Fruit fly (Drosophila melanogaster) whole organism, embryonic: ENCODE data around the gene CG43321.
A peak's percentile ranks its signal among the peaks of the same experiment; 100 is the strongest.

Source experiments
- Abd-B ChIP-seq: fragments of 200-800 bp; sonication (Bioruptor generic); optimal IDR thresholded peaks from 2 replicates; lab custom pipeline; 2018; ENCODE audit warnings: missing biosample characterization, mild to moderate bottlenecking, missing genetic modification characterization, moderate library complexity
- Aef1 ChIP-seq: fragments of 200-800 bp; sonication (Bioruptor generic); IDR thresholded peaks from 3 replicates; pipeline ENCODE4 v1.3.6; 2022; ENCODE audit warnings: missing biosample characterization, missing genetic modification characterization
- B-H2 ChIP-seq: fragments of 200-800 bp; sonication (Bioruptor generic); optimal IDR thresholded peaks from 2 replicates; lab custom pipeline; 2018; ENCODE audit warnings: missing biosample characterization, mild to moderate bottlenecking, missing genetic modification characterization
- CG10267 ChIP-seq: fragments of 200-800 bp; sonication (Bioruptor generic); optimal IDR thresholded peaks from 2 replicates; lab custom pipeline; 2018; ENCODE audit warnings: missing biosample characterization, mild to moderate bottlenecking, missing genetic modification characterization, moderate library complexity
- CG12299 ChIP-seq: fragments of 200-800 bp; sonication (Bioruptor generic); optimal IDR thresholded peaks from 2 replicates; lab custom pipeline; 2018; ENCODE audit warnings: missing biosample characterization, mild to moderate bottlenecking, missing genetic modification characterization
- CG12391 ChIP-seq: fragments of 200-800 bp; sonication (Bioruptor generic); optimal IDR thresholded peaks from 3 replicates; lab custom pipeline; 2018; ENCODE audit warnings: missing biosample characterization, mild to moderate bottlenecking, missing genetic modification characterization, moderate library complexity
- CG15011 ChIP-seq: fragments of 200-800 bp; sonication (Bioruptor generic); optimal IDR thresholded peaks from 3 replicates; lab custom pipeline; 2018; ENCODE audit warnings: missing biosample characterization, mild to moderate bottlenecking, missing genetic modification characterization
- CG15269 ChIP-seq: fragments of 200-800 bp; sonication (Bioruptor generic); optimal IDR thresholded peaks from 2 replicates; lab custom pipeline; 2018; ENCODE audit warnings: missing biosample characterization, mild to moderate bottlenecking, missing genetic modification characterization, moderate library complexity
- CG1529 ChIP-seq: fragments of 200-800 bp; sonication (Bioruptor generic); optimal IDR thresholded peaks from 3 replicates; lab custom pipeline; 2018; ENCODE audit warnings: missing biosample characterization, missing genetic modification characterization
- CG1603 ChIP-seq: fragments of 200-800 bp; sonication (Bioruptor generic); optimal IDR thresholded peaks from 2 replicates; lab custom pipeline; 2019; ENCODE audit warnings: missing biosample characterization, mild to moderate bottlenecking, missing genetic modification characterization, moderate library complexity
- CG17829 ChIP-seq: fragments of 200-800 bp; optimal IDR thresholded peaks from 2 replicates; lab custom pipeline; 2019; ENCODE audit warnings: missing biosample characterization, mild to moderate bottlenecking, missing genetic modification characterization, moderate library complexity
- CG1832 ChIP-seq: fragments of 200-800 bp; sonication (Bioruptor generic); optimal IDR thresholded peaks from 2 replicates; lab custom pipeline; 2017; ENCODE audit warnings: missing biosample characterization, mild to moderate bottlenecking, missing genetic modification characterization, inconsistent platforms
- CG2875 ChIP-seq: fragments of 200-800 bp; sonication (Bioruptor generic); optimal IDR thresholded peaks from 2 replicates; lab custom pipeline; 2017; ENCODE audit warnings: missing biosample characterization, mild to moderate bottlenecking, missing genetic modification characterization, missing genetic modification reagents
- CG2889 ChIP-seq: fragments of 200-800 bp; sonication (Bioruptor generic); IDR thresholded peaks from 3 replicates; pipeline ENCODE4 v1.3.6; 2022; ENCODE audit warnings: missing biosample characterization, missing genetic modification characterization
- CG31365 ChIP-seq: fragments of 200-800 bp; sonication (Bioruptor generic); optimal IDR thresholded peaks from 2 replicates; lab custom pipeline; 2018; ENCODE audit warnings: missing biosample characterization, mild to moderate bottlenecking, missing genetic modification characterization
- CG32767 ChIP-seq: fragments of 200-800 bp; sonication (Bioruptor generic); IDR thresholded peaks from 2 replicates; pipeline ENCODE4 v1.3.6; 2022; ENCODE audit warnings: missing biosample characterization, missing genetic modification characterization
- CG3995 ChIP-seq: fragments of 200-800 bp; sonication (Bioruptor generic); optimal IDR thresholded peaks from 3 replicates; lab custom pipeline; 2016; ENCODE audit warnings: missing biosample characterization, missing genetic modification characterization
- CG4730 ChIP-seq: fragments of 200-800 bp; sonication (Bioruptor generic); IDR thresholded peaks from 2 replicates; pipeline ENCODE4 v1.3.6; 2022; ENCODE audit warnings: missing biosample characterization, missing genetic modification characterization
- CG5245 ChIP-seq: fragments of 200-800 bp; sonication (Bioruptor generic); optimal IDR thresholded peaks from 3 replicates; lab custom pipeline; 2016; ENCODE audit warnings: missing biosample characterization, missing genetic modification characterization
- CG5953 ChIP-seq: fragments of 200-800 bp; sonication (Bioruptor generic); IDR thresholded peaks from 2 replicates; pipeline ENCODE4 v1.3.6; 2022; ENCODE audit warnings: missing biosample characterization, missing genetic modification characterization
- CG6175 ChIP-seq: fragments of 200-800 bp; sonication (Bioruptor generic); IDR thresholded peaks from 3 replicates; pipeline ENCODE4 v1.3.6; 2022; ENCODE audit warnings: missing biosample characterization, missing genetic modification characterization
- CG6683 ChIP-seq: fragments of 200-800 bp; sonication (Bioruptor generic); optimal IDR thresholded peaks from 2 replicates; lab custom pipeline; 2017; ENCODE audit warnings: missing biosample characterization, mild to moderate bottlenecking, missing genetic modification characterization, missing genetic modification reagents
- CG7786 ChIP-seq: fragments of 200-800 bp; sonication (Bioruptor generic); optimal IDR thresholded peaks from 2 replicates; lab custom pipeline; 2016; ENCODE audit warnings: missing biosample characterization, missing genetic modification characterization
- CG8359 ChIP-seq: fragments of 200-800 bp; sonication (Bioruptor generic); optimal IDR thresholded peaks from 2 replicates; lab custom pipeline; 2017; ENCODE audit warnings: missing biosample characterization, mild to moderate bottlenecking, missing genetic modification characterization, borderline replicate concordance
- CHES-1-like ChIP-seq: fragments of 200-800 bp; sonication (Bioruptor generic); optimal IDR thresholded peaks from 2 replicates; lab custom pipeline; 2016; ENCODE audit warnings: missing biosample characterization, missing genetic modification characterization
- D19B ChIP-seq: fragments of 200-800 bp; sonication (Bioruptor generic); optimal IDR thresholded peaks from 2 replicates; lab custom pipeline; 2017; ENCODE audit warnings: missing biosample characterization, mild to moderate bottlenecking, missing genetic modification characterization
- Doc3 ChIP-seq: fragments of 200-800 bp; sonication (Bioruptor generic); IDR thresholded peaks from 3 replicates; pipeline ENCODE4 v1.3.6; 2022; ENCODE audit warnings: missing biosample characterization, missing genetic modification characterization; ENCODE audit not compliant: partially characterized antibody
- Ets65A ChIP-seq: fragments of 200-800 bp; sonication (Bioruptor generic); peaks from one replicate; lab custom pipeline; 2016; ENCODE audit warnings: missing biosample characterization, missing genetic modification characterization
- MESR4 ChIP-seq: fragments of 200-800 bp; sonication (Bioruptor generic); optimal IDR thresholded peaks from 2 replicates; lab custom pipeline; 2018; ENCODE audit warnings: missing biosample characterization, mild to moderate bottlenecking, missing genetic modification characterization, moderate library complexity
- Mrtf ChIP-seq: fragments of 200-800 bp; sonication (Bioruptor generic); IDR thresholded peaks from 3 replicates; pipeline ENCODE4 v1.3.6; 2022; ENCODE audit warnings: missing biosample characterization, missing genetic modification characterization
- Nf-YA ChIP-seq: fragments of 200-800 bp; sonication (Bioruptor generic); IDR thresholded peaks from 2 replicates; pipeline ENCODE4 v1.3.6; 2022; ENCODE audit warnings: missing biosample characterization, missing genetic modification characterization
- Nf-YB ChIP-seq: fragments of 200-800 bp; sonication (Bioruptor generic); optimal IDR thresholded peaks from 3 replicates; lab custom pipeline; 2019; ENCODE audit warnings: missing biosample characterization, mild to moderate bottlenecking, missing genetic modification characterization, moderate library complexity
- ab ChIP-seq: fragments of 200-800 bp; sonication (Bioruptor generic); optimal IDR thresholded peaks from 2 replicates; lab custom pipeline; 2016; ENCODE audit warnings: missing biosample characterization, missing genetic modification characterization
- chm ChIP-seq: fragments of 200-800 bp; sonication (Bioruptor generic); IDR thresholded peaks from 2 replicates; pipeline ENCODE4 v1.3.6; 2022; ENCODE audit warnings: missing biosample characterization, missing genetic modification characterization
- da ChIP-seq: fragments of 200-800 bp; sonication (Bioruptor generic); optimal IDR thresholded peaks from 2 replicates; lab custom pipeline; 2016; ENCODE audit warnings: missing biosample characterization, missing genetic modification characterization
- disco-r ChIP-seq: fragments of 200-800 bp; sonication (Bioruptor generic); optimal IDR thresholded peaks from 2 replicates; lab custom pipeline; 2016; ENCODE audit warnings: missing biosample characterization, missing genetic modification characterization
- esg ChIP-seq: fragments of 200-800 bp; sonication (Bioruptor generic); conservative IDR thresholded peaks from 2 replicates; pipeline ENCODE4 v1.3.6; 2022; ENCODE audit warnings: missing biosample characterization, missing genetic modification characterization
- ewg ChIP-seq: fragments of 200-800 bp; sonication (Bioruptor generic); optimal IDR thresholded peaks from 3 replicates; lab custom pipeline; 2017; ENCODE audit warnings: mild to moderate bottlenecking, missing biosample characterization, missing genetic modification reagents, missing genetic modification characterization
- fd96Cb ChIP-seq: fragments of 200-800 bp; sonication (Bioruptor generic); optimal IDR thresholded peaks from 2 replicates; lab custom pipeline; 2018; ENCODE audit warnings: missing biosample characterization, mild to moderate bottlenecking, missing genetic modification characterization, moderate library complexity
- gt ChIP-seq: fragments of 200-800 bp; sonication (Bioruptor generic); IDR thresholded peaks from 2 replicates; pipeline ENCODE4 v1.3.6; 2022; ENCODE audit warnings: missing biosample characterization, missing genetic modification characterization
- hbn ChIP-seq: fragments of 200-800 bp; sonication (Bioruptor generic); IDR thresholded peaks from 2 replicates; pipeline ENCODE4 v1.3.6; 2022; ENCODE audit warnings: missing biosample characterization, missing genetic modification characterization; ENCODE audit not compliant: partially characterized antibody
- ind ChIP-seq: fragments of 200-800 bp; sonication (Bioruptor generic); optimal IDR thresholded peaks from 3 replicates; lab custom pipeline; 2016; ENCODE audit warnings: missing biosample characterization, missing genetic modification characterization
- sim ChIP-seq: fragments of 200-800 bp; sonication (Bioruptor generic); IDR thresholded peaks from 2 replicates; pipeline ENCODE4 v1.3.6; 2022; ENCODE audit warnings: missing biosample characterization, missing genetic modification characterization
- slp2 ChIP-seq: fragments of 200-800 bp; sonication (Bioruptor generic); optimal IDR thresholded peaks from 2 replicates; lab custom pipeline; 2016; ENCODE audit warnings: missing biosample characterization, missing genetic modification characterization
- sug ChIP-seq: fragments of 200-800 bp; optimal IDR thresholded peaks from 2 replicates; lab custom pipeline; 2019; ENCODE audit warnings: missing biosample characterization, mild to moderate bottlenecking, missing genetic modification characterization, moderate library complexity
- unc-4 ChIP-seq: fragments of 200-800 bp; sonication (Bioruptor generic); IDR thresholded peaks from 2 replicates; pipeline ENCODE4 v1.3.6; 2022; ENCODE audit warnings: missing biosample characterization, missing genetic modification characterization; ENCODE audit not compliant: partially characterized antibody

The CG43321 gene

DNA sequence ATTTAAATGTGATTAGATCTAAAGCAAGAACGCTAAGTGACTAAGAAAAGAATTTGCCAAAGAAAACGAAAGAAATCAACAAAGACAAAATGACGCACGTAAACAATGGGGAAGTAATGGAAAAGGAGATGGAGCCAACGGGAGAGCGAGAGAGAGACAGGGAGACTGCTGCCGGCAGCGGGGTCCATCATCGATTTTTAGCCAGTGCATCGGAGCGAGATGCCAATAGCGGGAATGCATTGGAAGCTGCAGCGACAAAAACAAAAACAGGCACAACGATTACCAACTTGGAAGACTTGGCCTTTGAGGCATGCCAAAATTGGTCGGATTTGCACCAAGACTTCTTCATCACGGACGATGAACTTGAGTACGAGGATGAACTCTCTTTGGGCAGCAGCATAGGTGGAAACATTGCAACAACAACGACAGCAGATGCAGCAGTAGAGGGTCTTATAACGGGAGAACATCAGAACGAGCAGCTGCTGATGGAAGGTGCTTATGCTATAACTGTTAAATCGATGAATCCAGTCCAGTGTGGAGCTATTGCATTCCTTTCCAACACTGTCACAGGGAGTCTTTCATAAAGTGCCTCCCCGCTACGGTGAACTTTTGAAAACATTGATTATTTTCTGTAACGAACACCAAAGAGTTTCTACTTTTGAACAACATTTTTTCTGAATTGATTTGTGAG lies 38.6 kb downstream of the CG43321 start (continued):
- no peak for TF ChIP-seq Ets65A (GFP tag; lab: Kevin White, UChicago)
- TF ChIP-seq B-H2 (GFP tag; lab: Kevin White, UChicago): no peak
- no peak for TF ChIP-seq ab
- no peak for TF ChIP-seq sim (GFP tag; lab: Robert Waterston, UW)

DNA sequence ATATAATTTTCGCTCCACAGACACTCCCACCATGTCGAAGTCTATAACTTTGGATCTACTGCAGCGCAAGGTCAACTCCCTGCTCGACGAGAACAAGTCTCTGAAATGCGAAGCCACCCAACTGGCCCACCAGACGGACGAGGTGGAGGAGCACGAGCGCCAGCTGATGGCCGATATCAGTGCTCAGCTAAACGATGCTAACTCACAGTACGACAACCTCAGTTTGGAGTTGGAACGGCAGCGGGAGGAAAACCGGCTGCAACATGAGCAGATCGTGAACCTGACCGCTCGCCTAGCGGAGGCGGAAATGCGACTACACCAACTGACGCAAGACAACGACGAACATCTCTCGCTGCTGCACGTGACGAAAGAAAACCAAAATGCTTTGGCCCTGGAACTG lies 39.7 kb downstream of the CG43321 start:
- TF ChIP-seq MESR4 (no peak), Mrtf (GFP tag; lab: Robert Waterston, UW) (no peak), CG31365 (no peak), CG1603 (tag; lab: Kevin White, UChicago) (no peak), CHES-1-like (no peak), slp2 (GFP tag; lab: Kevin White, UChicago) (no peak), CG17829 (tag; lab: Kevin White, UChicago) (no peak), sug (tag; lab: Kevin White, UChicago) (no peak), CG2889 (no peak), CG6175 (GFP tag; lab: Robert Waterston, UW) (no peak), CG10267 (tag; lab: Kevin White, UChicago) (no peak), CG7786 (GFP tag; lab: Kevin White, UChicago) (no peak), CG2875 (no peak), CG12391 (tag; lab: Kevin White, UChicago) (no peak)

DNA sequence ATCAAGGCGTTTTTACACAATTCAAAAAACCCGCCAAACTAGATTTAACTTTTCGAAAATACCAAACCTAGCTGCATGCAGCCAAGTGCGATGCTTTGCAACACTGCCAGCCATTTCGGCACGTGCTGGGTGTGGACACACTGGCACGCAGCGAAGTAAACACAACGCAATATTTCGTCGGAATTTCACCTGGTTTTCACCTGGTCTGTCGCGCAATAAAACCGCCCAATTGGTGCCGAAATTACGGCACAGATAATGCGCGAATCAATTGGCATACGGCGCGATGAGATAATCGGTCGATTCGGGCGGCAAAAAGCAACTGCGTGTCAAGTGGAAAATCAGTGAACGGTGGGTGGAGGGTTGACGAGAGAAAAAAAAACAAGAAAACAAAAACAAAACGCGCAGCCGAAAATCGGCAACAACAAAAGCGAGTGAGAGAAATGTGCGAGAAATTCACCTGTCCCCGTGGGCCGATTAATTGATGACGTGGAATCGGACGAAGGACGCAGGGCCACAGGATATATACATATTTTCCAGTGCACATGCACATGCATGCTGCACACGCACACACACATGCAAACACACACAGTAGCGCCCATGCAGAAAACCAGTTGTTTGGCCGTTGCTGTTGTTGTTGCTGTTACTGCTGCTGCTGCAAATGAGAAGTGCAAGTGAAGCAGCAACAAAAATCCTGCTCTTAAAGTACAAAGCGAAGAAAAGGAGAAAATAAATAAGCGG lies 44.3 kb downstream of the CG43321 start, which contains the start of gene Mnn1:
Gene Mnn1, plus strand, starts transcription at position 113 of the 738 bp plus-strand sequence.
- TF ChIP-seq CG3995 (GFP tag; lab: Kevin White, UChicago) (no peak), Abd-B (GFP tag; lab: Kevin White, UChicago) (no peak), CG5245 (GFP tag; lab: Kevin White, UChicago) (peak; percentile 19), ind (GFP tag; lab: Kevin White, UChicago) (peak; percentile 29), CG1832 (GFP tag; lab: Kevin White, UChicago) (no peak), esg (GFP tag; lab: Robert Waterston, UW) (no peak), da (GFP tag; lab: Kevin White, UChicago) (peak; percentile 59), Aef1 (GFP tag; lab: Robert Waterston, UW) (peak; percentile 27; the same call in 1 of the 3 replicates), CG15011 (GFP tag; lab: Kevin White, UChicago) (no peak), hbn (no peak), unc-4 (GFP tag; lab: Robert Waterston, UW) (peak; percentile 53; the same call in 1 of the 2 replicates), disco-r (GFP tag; lab: Kevin White, UChicago) (no peak), CHES-1-like (peak; percentile 87), Nf-YB (GFP tag; lab: Kevin White, UChicago) (peak; percentile 25), Doc3 (GFP tag; lab: Robert Waterston, UW) (no peak), CG6683 (no peak), CG1529 (GFP tag; lab: Kevin White, UChicago) (no peak), Nf-YA (GFP tag; lab: Robert Waterston, UW) (no peak), ewg (GFP tag; lab: Kevin White, UChicago) (no peak), CG15269 (tag; lab: Kevin White, UChicago) (no peak), CG32767 (GFP tag; lab: Robert Waterston, UW) (no peak), CG8359 (GFP tag; lab: Kevin White, UChicago) (no peak), CG4730 (GFP tag; lab: Robert Waterston, UW) (no peak), gt (GFP tag; lab: Robert Waterston, UW) (no peak), CG12299 (tag; lab: Kevin White, UChicago) (no peak), fd96Cb (tag; lab: Kevin White, UChicago) (no peak), D19B (GFP tag; lab: Kevin White, UChicago) (no peak), CG5953 (no peak), MESR4 (peak; percentile 84), chm (GFP tag; lab: Robert Waterston, UW) (no peak)
